Worm (Caenorhabditis elegans) whole organism, L1 larva: ENCODE data around the gene fbxc-58.

Experiments used
- C04F5.9 ChIP-seq: sonication (generic microtip); optimal IDR thresholded peaks from 2 replicates; lab custom pipeline; 2016; ENCODE audit warnings: missing genetic modification characterization, missing compliant biosample characterization
- C16A3.4 ChIP-seq: fragments of 150-350 bp; optimal IDR thresholded peaks from 2 replicates; lab custom pipeline; 2014; ENCODE audit warnings: missing biosample characterization, missing genetic modification characterization
- aha-1 ChIP-seq: fragments of 150-350 bp; optimal IDR thresholded peaks from 2 replicates; lab custom pipeline; 2014; ENCODE audit warnings: missing biosample characterization, missing genetic modification characterization
- alr-1 ChIP-seq: fragments of 200-800 bp; sonication (Bioruptor generic); optimal IDR thresholded peaks from 2 replicates; lab custom pipeline; 2018; ENCODE audit warnings: borderline replicate concordance, mild to moderate bottlenecking, missing genetic modification characterization, missing compliant biosample characterization
- aly-2 ChIP-seq: fragments of 150-350 bp; optimal IDR thresholded peaks from 2 replicates; lab custom pipeline; 2014; ENCODE audit warnings: missing biosample characterization, missing genetic modification characterization
- ama-1 ChIP-seq: fragments of 150-350 bp; optimal IDR thresholded peaks from 2 replicates; lab custom pipeline; 2014
- blmp-1 ChIP-seq: fragments of 150-350 bp; optimal IDR thresholded peaks from 2 replicates; lab custom pipeline; 2014; ENCODE audit warnings: missing biosample characterization, missing genetic modification characterization
- ceh-63 ChIP-seq: fragments of 200-800 bp; sonication (Bioruptor generic); optimal IDR thresholded peaks from 2 replicates; lab custom pipeline; 2018; ENCODE audit warnings: mild to moderate bottlenecking, missing genetic modification characterization, missing compliant biosample characterization
- ceh-82 ChIP-seq, 3 experiments: fragments of 150-350 bp in 1 of 3; sonication (generic microtip) in 2 of 3; optimal IDR thresholded peaks; 2 replicates each; lab custom pipeline; 2014 to 2017; ENCODE audit warnings: missing biosample characterization in 3 of 3, missing genetic modification characterization in 3 of 3
- ceh-90 ChIP-seq: sonication (generic microtip); optimal IDR thresholded peaks from 2 replicates; lab custom pipeline; 2016; ENCODE audit warnings: missing genetic modification characterization, missing compliant biosample characterization
- ces-1 ChIP-seq: fragments of 150-350 bp; optimal IDR thresholded peaks from 2 replicates; lab custom pipeline; 2014; ENCODE audit warnings: missing biosample characterization, missing genetic modification reagents, missing genetic modification characterization
- elt-2 ChIP-seq: sonication (generic microtip); optimal IDR thresholded peaks from 2 replicates; lab custom pipeline; 2016; ENCODE audit warnings: missing genetic modification characterization, mild to moderate bottlenecking, inconsistent platforms, missing compliant biosample characterization, missing genetic modification reagents
- ets-5 ChIP-seq: fragments of 200-800 bp; sonication (Bioruptor generic); IDR thresholded peaks from 2 replicates; pipeline ENCODE4 v1.3.6; 2022; ENCODE audit warnings: missing genetic modification characterization, missing compliant biosample characterization
- fkh-10 ChIP-seq: sonication (generic microtip); optimal IDR thresholded peaks from 2 replicates; lab custom pipeline; 2017; ENCODE audit warnings: missing biosample characterization, missing genetic modification reagents, missing genetic modification characterization
- fkh-4 ChIP-seq: sonication (generic microtip); optimal IDR thresholded peaks from 2 replicates; lab custom pipeline; 2016; ENCODE audit warnings: missing compliant biosample characterization, missing genetic modification characterization, borderline replicate concordance
- fos-1 ChIP-seq: fragments of 150-350 bp; optimal IDR thresholded peaks from 2 replicates; lab custom pipeline; 2014; ENCODE audit warnings: missing biosample characterization, missing genetic modification characterization
- grh-1 ChIP-seq: fragments of 200-800 bp; sonication (Bioruptor generic); IDR thresholded peaks from 2 replicates; pipeline ENCODE4 v1.3.6; 2022; ENCODE audit warnings: missing genetic modification reagents, missing genetic modification characterization, missing compliant biosample characterization
- hlh-4 ChIP-seq: sonication (generic microtip); optimal IDR thresholded peaks from 2 replicates; lab custom pipeline; 2016; ENCODE audit warnings: mild to moderate bottlenecking, missing genetic modification characterization, missing compliant biosample characterization
- isw-1 ChIP-seq: fragments of 200-800 bp; sonication (Bioruptor generic); IDR thresholded peaks from 2 replicates; pipeline ENCODE4 v1.3.6; 2022; ENCODE audit warnings: missing genetic modification characterization, missing compliant biosample characterization
- jun-1 ChIP-seq: fragments of 150-350 bp; optimal IDR thresholded peaks from 2 replicates; lab custom pipeline; 2014; ENCODE audit warnings: missing biosample characterization, missing genetic modification reagents, missing genetic modification characterization
- lin-13 ChIP-seq: fragments of 150-350 bp; optimal IDR thresholded peaks from 2 replicates; lab custom pipeline; 2014; ENCODE audit warnings: missing biosample characterization, missing genetic modification reagents, missing genetic modification characterization
- lin-15B ChIP-seq: fragments of 150-350 bp; sonication (generic microtip); optimal IDR thresholded peaks from 3 replicates; lab custom pipeline; 2014; ENCODE audit warnings: missing biosample characterization, missing genetic modification characterization
- lsy-2 ChIP-seq, 2 experiments: fragments of 150-350 bp; optimal IDR thresholded peaks; 2 replicates each; lab custom pipeline; 2014; ENCODE audit warnings: missing biosample characterization in 2 of 2, missing genetic modification characterization in 2 of 2
- mdl-1 ChIP-seq, 2 experiments: fragments of 150-350 bp; optimal IDR thresholded peaks; 2 replicates each; lab custom pipeline; 2014 to 2017; ENCODE audit warnings: missing biosample characterization in 2 of 2, missing genetic modification characterization in 2 of 2, inconsistent platforms in 1 of 2
- nhr-71 ChIP-seq: sonication (generic microtip); optimal IDR thresholded peaks from 2 replicates; lab custom pipeline; 2016; ENCODE audit warnings: mild to moderate bottlenecking, missing genetic modification characterization, moderate library complexity, missing compliant biosample characterization
- nhr-84 ChIP-seq: sonication (generic microtip); optimal IDR thresholded peaks from 2 replicates; lab custom pipeline; 2017; ENCODE audit warnings: missing biosample characterization, missing genetic modification characterization
- nhr-85 ChIP-seq: sonication (generic microtip); peaks from one replicate; lab custom pipeline; 2016; ENCODE audit warnings: missing genetic modification characterization, inconsistent platforms, missing compliant biosample characterization
- nhr-90 ChIP-seq: sonication (generic microtip); optimal IDR thresholded peaks from 2 replicates; lab custom pipeline; 2016; ENCODE audit warnings: mild to moderate bottlenecking, missing genetic modification characterization, missing compliant biosample characterization; ENCODE audit not compliant: poor library complexity
- pag-3 ChIP-seq: sonication (generic microtip); optimal IDR thresholded peaks from 2 replicates; lab custom pipeline; 2017; ENCODE audit warnings: missing genetic modification characterization, mild to moderate bottlenecking, missing compliant biosample characterization, antibody characterized with exemption, borderline replicate concordance; ENCODE audit not compliant: insufficient read depth
- pqm-1 ChIP-seq: sonication (generic microtip); optimal IDR thresholded peaks from 3 replicates; lab custom pipeline; 2017; ENCODE audit warnings: missing biosample characterization, missing genetic modification characterization
- snu-23 ChIP-seq: sonication (generic microtip); optimal IDR thresholded peaks from 2 replicates; lab custom pipeline; 2016; ENCODE audit warnings: missing genetic modification characterization, missing compliant biosample characterization
- sox-4 ChIP-seq: sonication (generic microtip); optimal IDR thresholded peaks from 2 replicates; lab custom pipeline; 2016; ENCODE audit warnings: missing genetic modification characterization, missing compliant biosample characterization
- tbx-2 ChIP-seq: sonication (generic microtip); optimal IDR thresholded peaks from 2 replicates; lab custom pipeline; 2016; ENCODE audit warnings: missing genetic modification characterization, missing compliant biosample characterization
- unc-130 ChIP-seq: fragments of 150-350 bp; optimal IDR thresholded peaks from 2 replicates; lab custom pipeline; 2017; ENCODE audit warnings: missing biosample characterization, missing genetic modification characterization, inconsistent platforms
- unc-86 ChIP-seq: sonication (generic microtip); optimal IDR thresholded peaks from 2 replicates; lab custom pipeline; 2016; ENCODE audit warnings: missing genetic modification characterization, missing compliant biosample characterization
- unc-98 ChIP-seq: fragments of 200-800 bp; sonication (Bioruptor generic); IDR thresholded peaks from 2 replicates; pipeline ENCODE4 v1.3.6; 2022; ENCODE audit warnings: missing genetic modification characterization, missing compliant biosample characterization
- vab-15 ChIP-seq: sonication (generic microtip); optimal IDR thresholded peaks from 2 replicates; lab custom pipeline; 2017; ENCODE audit warnings: missing genotype, mild to moderate bottlenecking, missing genetic modification characterization, missing compliant biosample characterization
- zag-1 ChIP-seq: fragments of 150-350 bp; optimal IDR thresholded peaks from 2 replicates; lab custom pipeline; 2014; ENCODE audit warnings: missing biosample characterization, missing genetic modification characterization
- ztf-11 ChIP-seq, 2 experiments: sonication (generic microtip); optimal IDR thresholded peaks; 2 replicates each; lab custom pipeline; 2016 to 2017; ENCODE audit warnings: missing genetic modification characterization in 2 of 2, missing biosample characterization in 1 of 2, missing compliant biosample characterization in 1 of 2
- ztf-4 ChIP-seq: fragments of 150-350 bp; optimal IDR thresholded peaks from 2 replicates; lab custom pipeline; 2014; ENCODE audit warnings: missing biosample characterization, missing genetic modification characterization

The fbxc-58 gene

DNA sequence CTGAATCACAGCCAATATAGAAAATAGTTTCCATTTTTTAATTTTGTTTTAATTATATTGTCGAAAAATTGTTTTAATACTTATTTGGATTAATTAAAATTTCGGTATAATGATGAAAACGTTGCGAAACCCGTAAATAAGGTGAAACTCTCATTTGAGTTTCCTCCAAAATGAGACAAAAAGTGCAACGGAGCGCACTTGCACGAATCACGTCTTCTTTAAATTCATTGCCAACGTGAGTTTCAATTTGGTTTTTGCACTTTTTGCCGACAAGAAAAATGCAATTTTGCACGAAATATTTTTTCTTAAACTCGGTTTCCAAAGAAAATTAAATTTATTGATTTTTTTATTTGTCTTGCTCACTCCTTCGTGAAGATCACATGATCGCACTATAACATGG lies 14.7 kb downstream of the fbxc-58 start, which contains the start of gene daf-15 (continued):
- TF ChIP-seq ztf-4 (tag; lab: Kevin White, UChicago): no peak
- peak; percentile 13 for TF ChIP-seq lin-15B (tag; lab: Kevin White, UChicago)
- TF ChIP-seq ceh-90: no peak
- TF ChIP-seq C16A3.4 (tag; lab: Kevin White, UChicago): peak; percentile 68
- no peak for TF ChIP-seq ets-5 (GFP tag; lab: Robert Waterston, UW)
- peak in 1 of 2 experiments; percentile 83 for TF ChIP-seq lsy-2 (tag; optimal IDR thresholded peaks at IDR 0.05; lab: Kevin White, UChicago)
- no peak for TF ChIP-seq vab-15 (tag; lab: Kevin White, UChicago)
- TF ChIP-seq pag-3 (tag; lab: Kevin White, UChicago): no peak
- no peak for TF ChIP-seq zag-1 (tag; lab: Kevin White, UChicago)
- 0 out of 2 replicates have a peak, but pooled peaks have one; percentile 6 for TF ChIP-seq grh-1 (GFP tag; lab: Robert Waterston, UW)
- TF ChIP-seq ceh-63 (GFP tag; lab: Kevin White, UChicago): no peak
- no peak for TF ChIP-seq ama-1 (lab: Kevin White, UChicago)
- TF ChIP-seq nhr-71 (tag; lab: Kevin White, UChicago): peak; percentile 72
- no peak for TF ChIP-seq C04F5.9 (tag; lab: Kevin White, UChicago)
- TF ChIP-seq unc-98: no peak
- TF ChIP-seq fos-1 (tag; lab: Kevin White, UChicago): no peak
- peak; percentile 10; the same call in 1 of the 2 replicates for TF ChIP-seq isw-1 (GFP tag; lab: Robert Waterston, UW)
- no peak for TF ChIP-seq alr-1
- peak; percentile 69 for TF ChIP-seq snu-23
- TF ChIP-seq aly-2 (tag; lab: Kevin White, UChicago): peak; percentile 5
- peak; percentile 64 for TF ChIP-seq unc-130 (tag; lab: Kevin White, UChicago)
- TF ChIP-seq nhr-85 (tag; lab: Kevin White, UChicago): peak; percentile 80
- peak in 1 of 2 experiments; percentile 50 for TF ChIP-seq mdl-1 (tag; optimal IDR thresholded peaks at IDR 0.05; lab: Kevin White, UChicago)
- no peak for TF ChIP-seq ces-1 (GFP tag; lab: Kevin White, UChicago)
- peak; percentile 28 for TF ChIP-seq nhr-90 (tag; lab: Kevin White, UChicago)
- TF ChIP-seq pqm-1 (tag; lab: Kevin White, UChicago): no peak
- no peak for TF ChIP-seq fkh-4 (tag; lab: Kevin White, UChicago)
- peak; percentile 41 for TF ChIP-seq unc-86 (tag; lab: Kevin White, UChicago)
- no peak for TF ChIP-seq hlh-4
- TF ChIP-seq elt-2 (tag; lab: Kevin White, UChicago): no peak
- no peak for TF ChIP-seq aha-1
- TF ChIP-seq ceh-82 (tag; optimal IDR thresholded peaks at IDR 0.05; lab: Kevin White, UChicago): peak in 2 of 3 experiments; percentile 20 to 78
- peak; percentile 59 for TF ChIP-seq tbx-2 (tag; lab: Kevin White, UChicago)
- TF ChIP-seq, all 84 proteins: peak for 34

DNA sequence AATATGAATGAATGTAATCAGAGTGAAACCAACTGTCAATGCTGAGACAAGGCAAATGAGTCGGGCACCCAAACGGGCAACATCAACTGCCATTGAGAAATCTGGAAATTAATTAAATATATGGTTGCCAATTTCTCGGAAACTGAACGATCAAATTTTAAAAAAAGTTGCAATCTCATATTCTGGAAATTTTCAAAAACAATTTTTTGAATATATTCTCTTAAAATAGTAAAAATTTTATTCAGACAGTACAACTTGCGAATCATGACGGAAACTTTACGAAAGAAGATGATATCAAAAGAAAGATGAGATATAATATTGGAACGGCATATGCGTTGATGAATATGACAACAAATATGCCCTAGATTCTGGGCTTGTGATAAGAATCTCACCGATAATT lies 24.8 kb downstream of the fbxc-58 start, which contains the start of gene col-121:
TSS of gene col-121 (minus strand) at position 101 of the 400 bp plus-strand sequence.
- TF ChIP-seq jun-1 (tag; lab: Kevin White, UChicago) (no peak), lin-13 (no peak), ets-5 (GFP tag; lab: Robert Waterston, UW) (no peak)

DNA sequence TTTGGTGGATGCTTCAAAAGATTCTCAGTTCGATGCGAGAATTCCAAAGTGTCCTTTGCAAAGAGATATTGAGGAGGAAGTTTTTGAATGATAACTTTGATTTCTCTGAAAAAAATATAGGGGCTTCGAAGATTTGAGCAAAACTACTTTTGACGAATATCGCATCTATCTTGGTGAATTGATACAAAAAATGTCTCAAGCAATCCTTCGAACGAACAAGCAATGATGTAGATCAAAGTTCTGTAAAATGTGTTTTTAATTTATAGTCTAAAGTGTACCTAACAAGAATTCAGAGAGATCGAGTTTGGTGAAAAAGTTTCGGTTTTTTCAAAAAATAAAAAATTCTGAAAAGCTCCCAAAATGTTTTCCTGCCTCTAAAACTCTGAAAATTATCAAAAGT lies 26.0 kb downstream of the fbxc-58 start, which contains the start of gene F56D5.3:
TSS of gene F56D5.3 (plus strand) at position 301 of the 400 bp plus-strand sequence.
- TF ChIP-seq sox-4 (no peak), unc-98 (no peak), nhr-84 (tag; lab: Kevin White, UChicago) (no peak), fkh-10 (GFP tag; lab: Kevin White, UChicago) (no peak), ztf-11 (tag; optimal IDR thresholded peaks at IDR 0.05; lab: Kevin White, UChicago) (no peak), blmp-1 (tag; lab: Kevin White, UChicago) (no peak), ceh-90 (no peak)
- TF ChIP-seq, all 84 proteins: peak for 0
